Worm (Caenorhabditis elegans): ENCODE measurements around the gene W03B1.5.

ce11 chrIV:4400350-4401326 lies 52.4 kb downstream of the W03B1.5 start, which contains the start of gene Y24D9A.6:
- TF ChIP-seq ztf-11 (tag; optimal IDR thresholded peaks at IDR 0.05) = no peak
- peak; percentile 54 for TF ChIP-seq nhr-237 (tag; optimal IDR thresholded peaks at IDR 0.05)
- peak; percentile 23 for TF ChIP-seq unc-62 (GFP tag; optimal IDR thresholded peaks at IDR 0.05)
- no peak for TF ChIP-seq nhr-28 (tag; optimal IDR thresholded peaks at IDR 0.05)
- peak; percentile 66 for TF ChIP-seq blmp-1 (tag; optimal IDR thresholded peaks at IDR 0.05)
- no peak for TF ChIP-seq nhr-76 (tag; optimal IDR thresholded peaks at IDR 0.05)
- no peak for TF ChIP-seq mab-5 (tag; optimal IDR thresholded peaks at IDR 0.05)
- no peak for TF ChIP-seq snpc-4 (tag; optimal IDR thresholded peaks at IDR 0.05)
- no peak for TF ChIP-seq sem-2 (GFP tag; optimal IDR thresholded peaks at IDR 0.05)
- no peak for TF ChIP-seq ham-2 (GFP tag; optimal IDR thresholded peaks at IDR 0.05)

All from whole organism, mixed stage, embryonic.